Fruit fly (Drosophila melanogaster): ENCODE results near the gene CG13043.

CG13043 gene

dm6 chr3L:16268106-16268733 lies 37.5 kb downstream of the CG13043 start, which contains the start of gene CG4950:
Gene CG4950 (minus strand): TSS chr3L:16268156.
- TF ChIP-seq sage (GFP tag; optimal IDR thresholded peaks at IDR 0.05) (no peak), Abd-B (GFP tag; optimal IDR thresholded peaks at IDR 0.05) (no peak), HLH106 (tag; optimal IDR thresholded peaks at IDR 0.05) (peak; percentile 40), sv (GFP tag; optimal IDR thresholded peaks at IDR 0.05) (no peak), ey (GFP tag; optimal IDR thresholded peaks at IDR 0.05) (no peak)

DNA sequence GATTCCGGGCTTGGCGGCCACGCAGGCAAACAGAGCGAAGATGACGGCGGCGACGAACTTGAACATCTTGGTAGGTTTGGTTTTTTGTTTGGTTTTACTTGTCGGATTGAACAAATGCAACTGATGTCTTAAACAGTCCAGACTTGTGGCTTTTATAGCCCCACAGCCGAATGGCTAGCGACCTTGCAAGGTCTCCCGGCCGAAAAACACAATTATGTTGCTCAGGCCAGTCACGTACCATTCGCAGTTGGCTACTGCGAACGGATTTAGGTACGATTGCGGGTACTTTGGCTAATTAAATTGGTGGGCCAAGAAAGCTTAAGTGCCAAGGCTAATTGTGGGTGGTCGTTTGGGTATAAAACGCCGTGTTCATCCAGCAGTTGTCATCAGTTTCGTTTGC lies 40.7 kb downstream of the CG13043 start, which contains the start of the genes CG13051 and CG13069:
Gene CG13051 (minus strand): TSS at position 101 of the 400 bp plus-strand sequence.
Gene CG13069 (plus strand): TSS at position 386 of the 400 bp plus-strand sequence.
- TF ChIP-seq dsf (GFP tag; optimal IDR thresholded peaks at IDR 0.05; ENCODE audit: borderline replicate concordance) (no peak), CG9705 (GFP tag; optimal IDR thresholded peaks at IDR 0.05) (no peak), dl (GFP tag; optimal IDR thresholded peaks at IDR 0.05; ENCODE audit: insufficient read depth in 1 of 2, partially characterized antibody in 2 of 2) (no peak), Sp1 (GFP tag; optimal IDR thresholded peaks at IDR 0.05) (no peak), tai (GFP tag; optimal IDR thresholded peaks at IDR 0.05) (no peak), sv (GFP tag; optimal IDR thresholded peaks at IDR 0.05) (no peak), foxo (GFP tag; optimal IDR thresholded peaks at IDR 0.05) (no peak), Hnf4 (GFP tag; optimal IDR thresholded peaks at IDR 0.05) (no peak), sage (GFP tag; optimal IDR thresholded peaks at IDR 0.05) (no peak), GATAd (GFP tag; optimal IDR thresholded peaks at IDR 0.05) (no peak), Hr78 (GFP tag; optimal IDR thresholded peaks at IDR 0.05) (no peak)

- TF ChIP-seq OdsH (GFP tag; optimal IDR thresholded peaks at IDR 0.05) (no peak), lola (GFP tag; optimal IDR thresholded peaks at IDR 0.05) (no peak), Sp1 (GFP tag; optimal IDR thresholded peaks at IDR 0.05) (no peak), HLH106 (tag; optimal IDR thresholded peaks at IDR 0.05) (no peak), CrebA (GFP tag; optimal IDR thresholded peaks at IDR 0.05; ENCODE audit: borderline replicate concordance) (no peak), Hnf4 (GFP tag; optimal IDR thresholded peaks at IDR 0.05) (no peak), pan (optimal IDR thresholded peaks at IDR 0.05) (no peak), jim (GFP tag; optimal IDR thresholded peaks at IDR 0.05) (no peak), brk (GFP tag; optimal IDR thresholded peaks at IDR 0.05) (no peak), Mio (GFP tag; optimal IDR thresholded peaks at IDR 0.05) (no peak), Vsx2 (GFP tag; optimal IDR thresholded peaks at IDR 0.05; ENCODE audit: partially characterized antibody) (no peak), h (GFP tag; optimal IDR thresholded peaks at IDR 0.05) (no peak), CG32264 (GFP tag; optimal IDR thresholded peaks at IDR 0.05) (no peak), N (GFP tag; optimal IDR thresholded peaks at IDR 0.05) (no peak), foxo (GFP tag; optimal IDR thresholded peaks at IDR 0.05) (no peak), Myc (optimal IDR thresholded peaks at IDR 0.05) (no peak), dmrt93B (GFP tag; optimal IDR thresholded peaks at IDR 0.05) (no peak), CG9705 (GFP tag; optimal IDR thresholded peaks at IDR 0.05) (no peak), tai (GFP tag; optimal IDR thresholded peaks at IDR 0.05) (no peak)
Observed at dm6 chr3L:16263043-16263442, 42.6 kb downstream of the CG13043 start, which contains the start of gene CG13070. Gene CG13070 (plus strand): TSS chr3L:16263343.

DNA sequence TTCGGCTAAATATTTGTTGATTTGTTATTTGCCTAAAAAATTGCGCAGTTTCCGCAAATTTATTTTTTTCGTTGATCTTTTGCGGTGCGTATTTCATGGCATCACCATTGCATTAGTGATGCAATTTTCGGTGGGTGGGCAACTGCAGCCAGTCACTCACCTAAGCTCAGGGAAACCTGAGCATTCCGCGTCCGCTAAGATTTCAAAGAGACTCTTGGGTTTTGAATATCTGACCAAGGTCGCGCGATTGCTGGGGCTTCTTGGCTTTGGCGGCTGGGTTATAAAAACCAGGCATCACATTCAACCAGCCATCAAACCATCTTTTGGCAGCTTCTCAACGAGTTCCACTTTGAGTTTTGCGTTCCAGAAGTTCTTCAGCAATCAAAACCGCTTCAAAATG lies 43.2 kb downstream of the CG13043 start, which contains the start of gene CG13071:
Gene CG13071 (plus strand): TSS at position 301 of the 400 bp plus-strand sequence.
- TF ChIP-seq sv (GFP tag; optimal IDR thresholded peaks at IDR 0.05), result no peak

DNA sequence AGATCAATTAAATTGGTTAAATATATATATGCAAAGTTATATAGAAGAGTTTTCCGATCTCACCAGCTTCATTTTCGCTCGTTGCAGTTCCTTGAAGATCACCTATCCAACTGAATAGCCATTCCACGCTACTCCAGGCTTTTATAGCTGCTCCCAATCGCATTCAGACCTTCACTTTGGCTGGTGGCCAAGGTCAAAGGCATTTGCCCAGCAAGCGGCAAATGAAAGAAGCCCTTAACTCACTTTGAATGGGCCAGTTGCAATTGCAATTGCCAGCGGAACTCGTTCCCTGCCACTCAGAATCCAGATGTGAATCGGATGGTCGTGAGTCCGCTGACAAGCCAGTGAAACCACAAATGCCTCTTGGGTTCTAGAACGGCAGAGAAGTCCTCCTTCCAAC lies 44.2 kb downstream of the CG13043 start, which contains the start of gene CG34247:
Gene CG34247 (minus strand): TSS at position 101 of the 400 bp plus-strand sequence.
- TF ChIP-seq Sp1 (GFP tag; optimal IDR thresholded peaks at IDR 0.05) (no peak), Vsx2 (GFP tag; optimal IDR thresholded peaks at IDR 0.05; ENCODE audit: partially characterized antibody) (no peak), br (GFP tag; optimal IDR thresholded peaks at IDR 0.05) (no peak), HLH106 (tag; optimal IDR thresholded peaks at IDR 0.05) (no peak), lola (GFP tag; optimal IDR thresholded peaks at IDR 0.05) (no peak), Abd-B (GFP tag; optimal IDR thresholded peaks at IDR 0.05) (no peak), rgr (GFP tag; optimal IDR thresholded peaks at IDR 0.05) (no peak), GATAd (GFP tag; optimal IDR thresholded peaks at IDR 0.05) (no peak), Myc (optimal IDR thresholded peaks at IDR 0.05) (no peak), sage (GFP tag; optimal IDR thresholded peaks at IDR 0.05) (no peak), OdsH (GFP tag; optimal IDR thresholded peaks at IDR 0.05) (no peak), CG32264 (GFP tag; optimal IDR thresholded peaks at IDR 0.05) (no peak), Dif (GFP tag; optimal IDR thresholded peaks at IDR 0.05; ENCODE audit: partially characterized antibody) (no peak), jim (GFP tag; optimal IDR thresholded peaks at IDR 0.05) (no peak), psq (GFP tag; optimal IDR thresholded peaks at IDR 0.05) (no peak), woc (GFP tag; optimal IDR thresholded peaks at IDR 0.05) (no peak), pan (optimal IDR thresholded peaks at IDR 0.05) (no peak)

Measured in whole organism, wandering third instar larva.